Fruit fly (Drosophila melanogaster) whole organism, pupa: ENCODE results near the gene PGAP1.
A peak's percentile ranks its signal among the peaks of the same experiment; 100 is the strongest.

Source experiments
- CG13204 ChIP-seq: fragments of 200-800 bp; sonication (Bioruptor generic); optimal IDR thresholded peaks from 2 replicates; lab custom pipeline; 2018; ENCODE audit warnings: missing biosample characterization, mild to moderate bottlenecking, missing genetic modification characterization, moderate library complexity
- CG14655 ChIP-seq: fragments of 200-800 bp; sonication (Bioruptor generic); optimal IDR thresholded peaks from 3 replicates; lab custom pipeline; 2017; ENCODE audit warnings: mild to moderate bottlenecking, missing biosample characterization, missing genetic modification reagents, missing genetic modification characterization
- CG15710 ChIP-seq: fragments of 200-800 bp; sonication (Bioruptor generic); optimal IDR thresholded peaks from 2 replicates; lab custom pipeline; 2018; ENCODE audit warnings: missing biosample characterization, mild to moderate bottlenecking, missing genetic modification characterization, moderate library complexity
- CG17806 ChIP-seq: fragments of 200-800 bp; sonication (Bioruptor generic); optimal IDR thresholded peaks from 2 replicates; lab custom pipeline; 2018; ENCODE audit warnings: missing biosample characterization, mild to moderate bottlenecking, missing genetic modification characterization, moderate library complexity
- CG32121 ChIP-seq: fragments of 200-800 bp; sonication (Bioruptor generic); IDR thresholded peaks from 2 replicates; pipeline ENCODE4 v1.3.6; 2022; ENCODE audit warnings: missing biosample characterization, missing genetic modification characterization
- D1 ChIP-seq: fragments of 200-800 bp; sonication (Bioruptor generic); optimal IDR thresholded peaks from 2 replicates; lab custom pipeline; 2018; ENCODE audit warnings: missing biosample characterization, mild to moderate bottlenecking, missing genetic modification characterization, moderate library complexity
- EcR ChIP-seq: fragments of 200-800 bp; sonication (Bioruptor generic); optimal IDR thresholded peaks from 3 replicates; lab custom pipeline; 2019; ENCODE audit warnings: missing biosample characterization, missing genetic modification characterization, mild to moderate bottlenecking, moderate library complexity, missing genetic modification reagents
- Pif1A ChIP-seq: fragments of 200-800 bp; sonication (Bioruptor generic); optimal IDR thresholded peaks from 3 replicates; lab custom pipeline; 2016; ENCODE audit warnings: missing biosample characterization, missing genetic modification characterization
- Snoo ChIP-seq: fragments of 200-800 bp; sonication (Bioruptor generic); optimal IDR thresholded peaks from 3 replicates; lab custom pipeline; 2017; ENCODE audit warnings: missing biosample characterization, mild to moderate bottlenecking, missing genetic modification characterization, inconsistent platforms
- fd96Ca ChIP-seq: fragments of 200-800 bp; sonication (Bioruptor generic); IDR thresholded peaks from 3 replicates; pipeline ENCODE4 v1.3.6; 2022; ENCODE audit warnings: missing biosample characterization, missing genetic modification characterization
- rn ChIP-seq: fragments of 200-800 bp; sonication (Bioruptor generic); IDR thresholded peaks from 2 replicates; pipeline ENCODE4 v1.3.6; 2022; ENCODE audit warnings: missing biosample characterization, missing genetic modification characterization

dm6 chrX:5671537-5672029, 17.7 kb downstream of the PGAP1 start, which contains the start of gene Rab18:
- TF ChIP-seq CG17806 (tag; lab: Kevin White, UChicago) (no peak), EcR (GFP tag; lab: Kevin White, UChicago) (no peak), CG15710 (tag; lab: Kevin White, UChicago) (no peak), Snoo (tag; lab: Kevin White, UChicago) (no peak), CG14655 (GFP tag; lab: Kevin White, UChicago) (no peak), Pif1A (GFP tag; lab: Kevin White, UChicago) (no peak), CG13204 (GFP tag; lab: Kevin White, UChicago) (no peak), CG32121 (GFP tag; lab: Robert Waterston, UW) (no peak), fd96Ca (GFP tag; lab: Robert Waterston, UW) (peak; percentile 18; the same call in 1 of the 3 replicates), D1 (tag; lab: Kevin White, UChicago) (no peak), rn (GFP tag; lab: Robert Waterston, UW) (no peak)
